Fruit fly (Drosophila melanogaster): ENCODE results near the gene CG8097.
A peak's percentile ranks its signal among the peaks of the same experiment; 100 is the strongest.

CG8097 gene

dm6 chrX:15617916-15618315, 35.0 kb downstream of the CG8097 start (continued):
- no peak for TF ChIP-seq ss (GFP tag; optimal IDR thresholded peaks at IDR 0.05)
- no peak for TF ChIP-seq CG31627 (GFP tag; optimal IDR thresholded peaks at IDR 0.05)
- TF ChIP-seq CG11294 (GFP tag; IDR thresholded peaks at IDR 0.05): 0 out of 2 replicates have a peak, but pooled peaks have one; percentile 35
- TF ChIP-seq CG10669 (GFP tag; optimal IDR thresholded peaks at IDR 0.05): peak; percentile 6
- TF ChIP-seq CG4318 (GFP tag; optimal IDR thresholded peaks at IDR 0.05): peak; percentile 3
- peak; percentile 88 for TF ChIP-seq eg (GFP tag; IDR thresholded peaks at IDR 0.05)
- TF ChIP-seq Sox14 (GFP tag; optimal IDR thresholded peaks at IDR 0.05): peak; percentile 34
- TF ChIP-seq CG6163 (GFP tag; IDR thresholded peaks at IDR 0.05): peak; percentile 87
- TF ChIP-seq pdm3 (GFP tag; optimal IDR thresholded peaks at IDR 0.05): peak; percentile 47
- TF ChIP-seq cyc (GFP tag; optimal IDR thresholded peaks at IDR 0.05): no peak
- peak; percentile 17 for TF ChIP-seq lz (GFP tag; optimal IDR thresholded peaks at IDR 0.05)
- peak; percentile 6 for TF ChIP-seq Lpt (GFP tag; optimal IDR thresholded peaks at IDR 0.05)
- TF ChIP-seq CG34406 (GFP tag; optimal IDR thresholded peaks at IDR 0.05): peak; percentile 19
- peak; percentile 69 for TF ChIP-seq achi (GFP tag; optimal IDR thresholded peaks at IDR 0.05)
- no peak for TF ChIP-seq fd85E (GFP tag; optimal IDR thresholded peaks at IDR 0.05)
- TF ChIP-seq CG32006 (GFP tag; optimal IDR thresholded peaks at IDR 0.05): peak; percentile 69
- no peak for TF ChIP-seq CG11902 (GFP tag; optimal IDR thresholded peaks at IDR 0.05)
- TF ChIP-seq CG6276 (GFP tag; optimal IDR thresholded peaks at IDR 0.05): peak; percentile 66
- TF ChIP-seq esn (GFP tag; optimal IDR thresholded peaks at IDR 0.05): peak; percentile 51
- TF ChIP-seq Smox (GFP tag; optimal IDR thresholded peaks at IDR 0.05): peak; percentile 35
- peak; percentile 79 for TF ChIP-seq Eip78C (GFP tag)
- no peak for TF ChIP-seq salr (GFP tag; optimal IDR thresholded peaks at IDR 0.05)
- TF ChIP-seq Blimp-1 (GFP tag; optimal IDR thresholded peaks at IDR 0.05): no peak

- no peak for TF ChIP-seq CG3032 (tag; optimal IDR thresholded peaks at IDR 0.05)
- TF ChIP-seq Sox15 (GFP tag; optimal IDR thresholded peaks at IDR 0.05): peak; percentile 11
- no peak for TF ChIP-seq Met (GFP tag; optimal IDR thresholded peaks at IDR 0.05)
- TF ChIP-seq fkh (GFP tag; optimal IDR thresholded peaks at IDR 0.05): no peak
- TF ChIP-seq achi (GFP tag; optimal IDR thresholded peaks at IDR 0.05): peak; percentile 29
- TF ChIP-seq CG3919 (GFP tag; optimal IDR thresholded peaks at IDR 0.05): no peak
- TF ChIP-seq dsx (GFP tag; optimal IDR thresholded peaks at IDR 0.05; ENCODE audit: poor library complexity, severe bottlenecking): no peak
- TF ChIP-seq CG6163 (GFP tag; IDR thresholded peaks at IDR 0.05): peak; percentile 62; the same call in 1 of the 3 replicates
- TF ChIP-seq CG10669 (GFP tag; optimal IDR thresholded peaks at IDR 0.05): no peak
- TF ChIP-seq CG1621 (tag; optimal IDR thresholded peaks at IDR 0.05): no peak
- TF ChIP-seq eg (GFP tag; IDR thresholded peaks at IDR 0.05): peak; percentile 72
- TF ChIP-seq Gug (GFP tag; IDR thresholded peaks at IDR 0.05): peak; percentile 47; the same call in 1 of the 2 replicates
- no peak; the same call in 2 of the 3 replicates for TF ChIP-seq CG8119 (GFP tag; IDR thresholded peaks at IDR 0.05)
- no peak for TF ChIP-seq CG11762 (GFP tag; optimal IDR thresholded peaks at IDR 0.05; ENCODE audit: insufficient read depth)
- peak; percentile 2 for TF ChIP-seq CG11902 (GFP tag; optimal IDR thresholded peaks at IDR 0.05)
- no peak for TF ChIP-seq vri (GFP tag; optimal IDR thresholded peaks at IDR 0.05)
- TF ChIP-seq CG8319 (GFP tag; optimal IDR thresholded peaks at IDR 0.05): no peak
- TF ChIP-seq CG32006 (GFP tag; optimal IDR thresholded peaks at IDR 0.05): peak; percentile 57
- TF ChIP-seq Blimp-1 (GFP tag; optimal IDR thresholded peaks at IDR 0.05): no peak
- no peak for TF ChIP-seq CG10631 (GFP tag; optimal IDR thresholded peaks at IDR 0.05)
- TF ChIP-seq ss (GFP tag; optimal IDR thresholded peaks at IDR 0.05): no peak
- no peak for TF ChIP-seq lz (GFP tag; optimal IDR thresholded peaks at IDR 0.05)
- TF ChIP-seq pdm3 (GFP tag; optimal IDR thresholded peaks at IDR 0.05): peak; percentile 16
- no peak for TF ChIP-seq spab (GFP tag; optimal IDR thresholded peaks at IDR 0.05)
- no peak for TF ChIP-seq Hr38 (GFP tag; optimal IDR thresholded peaks at IDR 0.05)
- TF ChIP-seq Lpt (GFP tag; optimal IDR thresholded peaks at IDR 0.05): no peak
- TF ChIP-seq CG34406 (GFP tag; optimal IDR thresholded peaks at IDR 0.05): peak; percentile 11
- no peak for TF ChIP-seq Ets21C (GFP tag; optimal IDR thresholded peaks at IDR 0.05)
- TF ChIP-seq CG8632 (GFP tag; optimal IDR thresholded peaks at IDR 0.05): no peak
- TF ChIP-seq acj6 (GFP tag; optimal IDR thresholded peaks at IDR 0.05): no peak
- peak; percentile 23 for TF ChIP-seq OdsH (GFP tag; optimal IDR thresholded peaks at IDR 0.05)
- TF ChIP-seq CG16779 (tag; optimal IDR thresholded peaks at IDR 0.05): no peak
- no peak for TF ChIP-seq Smox (GFP tag; optimal IDR thresholded peaks at IDR 0.05)
- no peak for TF ChIP-seq salr (GFP tag; optimal IDR thresholded peaks at IDR 0.05)
- TF ChIP-seq CG7368 (GFP tag; optimal IDR thresholded peaks at IDR 0.05): no peak
- TF ChIP-seq CG31627 (GFP tag; optimal IDR thresholded peaks at IDR 0.05): peak; percentile 12
- peak; percentile 31 for TF ChIP-seq CG6792 (GFP tag; optimal IDR thresholded peaks at IDR 0.05)
- TF ChIP-seq Ets96B (tag; optimal IDR thresholded peaks at IDR 0.05): no peak
- TF ChIP-seq CG15336 (GFP tag; IDR thresholded peaks at IDR 0.05): peak; percentile 38; the same call in 1 of the 2 replicates
Observed at dm6 chrX:15618953-15619630, 36.1 kb downstream of the CG8097 start.
